Fruit fly (Drosophila melanogaster) whole organism, adult: Measurements from ENCODE around the gene Sf3a1.

Experiments used
- CG14711 ChIP-seq: fragments of 200-800 bp; sonication (Bioruptor generic); optimal IDR thresholded peaks from 2 replicates; lab custom pipeline; 2018; ENCODE audit warnings: missing biosample characterization, mild to moderate bottlenecking, missing genetic modification characterization, moderate library complexity
- CG5204 ChIP-seq: fragments of 200-800 bp; sonication (Bioruptor generic); optimal IDR thresholded peaks from 2 replicates; lab custom pipeline; 2016; ENCODE audit warnings: missing biosample characterization, missing genetic modification characterization
- CG7045 ChIP-seq: fragments of 200-800 bp; sonication (Bioruptor generic); optimal IDR thresholded peaks from 2 replicates; lab custom pipeline; 2017; ENCODE audit warnings: missing biosample characterization, mild to moderate bottlenecking, missing genetic modification characterization
- CG7101 ChIP-seq: fragments of 200-800 bp; sonication (Bioruptor generic); optimal IDR thresholded peaks from 2 replicates; lab custom pipeline; 2018; ENCODE audit warnings: missing biosample characterization, mild to moderate bottlenecking, missing genetic modification characterization, moderate library complexity
- Hr96 ChIP-seq: fragments of 200-800 bp; sonication (Bioruptor generic); optimal IDR thresholded peaks from 2 replicates; lab custom pipeline; 2016; ENCODE audit warnings: missing biosample characterization, missing genetic modification characterization
- Mnt ChIP-seq: fragments of 200-800 bp; sonication (Bioruptor generic); optimal IDR thresholded peaks from 2 replicates; lab custom pipeline; 2016; ENCODE audit warnings: missing biosample characterization, mild to moderate bottlenecking, missing genetic modification characterization
- cnc ChIP-seq, 2 experiments: fragments of >200 bp; optimal IDR thresholded peaks; 2 replicates each; lab custom pipeline; 2017
- kay ChIP-seq: fragments of 200-800 bp; sonication (Bioruptor generic); peaks from one replicate; lab custom pipeline; 2016; ENCODE audit warnings: missing biosample characterization, missing genetic modification characterization, borderline replicate concordance
- ovo ChIP-seq: fragments of 200-800 bp; sonication (Bioruptor generic); optimal IDR thresholded peaks from 2 replicates; lab custom pipeline; 2016; ENCODE audit warnings: missing biosample characterization, missing genetic modification characterization
- pad ChIP-seq: fragments of 200-800 bp; sonication (Bioruptor generic); optimal IDR thresholded peaks from 3 replicates; lab custom pipeline; 2017; ENCODE audit warnings: missing biosample characterization, missing genetic modification characterization, mild to moderate bottlenecking, moderate library complexity, missing genetic modification reagents
- tj ChIP-seq: fragments of 200-800 bp; sonication (Bioruptor generic); optimal IDR thresholded peaks from 3 replicates; lab custom pipeline; 2017; ENCODE audit warnings: missing biosample characterization, mild to moderate bottlenecking, missing genetic modification characterization, moderate library complexity
- toe ChIP-seq: fragments of 200-800 bp; sonication (Bioruptor generic); optimal IDR thresholded peaks from 2 replicates; lab custom pipeline; 2016; ENCODE audit warnings: missing biosample characterization, missing genetic modification characterization

dm6 chr3R:16986181-16987074 is 15.7 kb downstream of the Sf3a1 start:
- peak; percentile 66 for TF ChIP-seq ovo (GFP tag; lab: Kevin White, UChicago)
- TF ChIP-seq Mnt (GFP tag; lab: Kevin White, UChicago): peak; percentile 92
- TF ChIP-seq CG5204 (GFP tag; lab: Kevin White, UChicago): peak; percentile 97
- peak; percentile 98 for TF ChIP-seq Hr96 (GFP tag; lab: Kevin White, UChicago)
- TF ChIP-seq kay: peak; percentile 87
- peak; percentile 88 for TF ChIP-seq pad (GFP tag; lab: Kevin White, UChicago)
- peak; percentile 98 for TF ChIP-seq CG7045 (GFP tag; lab: Kevin White, UChicago)
- TF ChIP-seq CG14711 (tag; lab: Kevin White, UChicago): peak; percentile 86
- TF ChIP-seq CG7101 (tag; lab: Kevin White, UChicago): peak; percentile 95
- peak; percentile 94 for TF ChIP-seq toe (GFP tag; lab: Kevin White, UChicago)
- TF ChIP-seq tj (GFP tag; lab: Kevin White, UChicago): peak; percentile 88
- no peak for TF ChIP-seq cnc (optimal IDR thresholded peaks at IDR 0.05; lab: Kevin White, UChicago)
